Fruit fly (Drosophila melanogaster): ENCODE results near the gene Akap200.
A peak's percentile ranks its signal among the peaks of the same experiment; 100 is the strongest.

The Akap200 gene

dm6 chr2L:8463144-8464106 lies 47.9 kb downstream of the Akap200 start, which contains the start of gene Agpat2 (continued):
- TF ChIP-seq CG17912 (GFP tag; optimal IDR thresholded peaks at IDR 0.05) (no peak), dpn (GFP tag; optimal IDR thresholded peaks at IDR 0.05) (peak; percentile 76 to 85), CG11695 (GFP tag; IDR thresholded peaks at IDR 0.05) (peak; percentile 78; the same call in 2 of the 3 replicates), CG8765 (GFP tag; IDR thresholded peaks at IDR 0.05) (peak; percentile 8; the same call in 1 of the 2 replicates), lola (GFP tag; optimal IDR thresholded peaks at IDR 0.05) (peak in 1 of 3 experiments; percentile 86), NK7.1 (GFP tag; optimal IDR thresholded peaks at IDR 0.05) (peak; percentile 58), ase (GFP tag; IDR thresholded peaks at IDR 0.05) (peak; percentile 81), stc (GFP tag; IDR thresholded peaks at IDR 0.05) (peak; percentile 81), Ssrp (tag; optimal IDR thresholded peaks at IDR 0.05) (peak; percentile 83), Hr51 (GFP tag; optimal IDR thresholded peaks at IDR 0.05) (peak; percentile 66 to 89), fd96Cb (tag; optimal IDR thresholded peaks at IDR 0.05) (peak; percentile 86), CG31224 (GFP tag; IDR thresholded peaks at IDR 0.05) (peak; percentile 56; the same call in 1 of the 2 replicates), dm (GFP tag; optimal IDR thresholded peaks at IDR 0.05) (peak; percentile 61), HmgZ (tag; optimal IDR thresholded peaks at IDR 0.05) (peak; percentile 61), cato (GFP tag; optimal IDR thresholded peaks at IDR 0.05; ENCODE audit: borderline replicate concordance) (peak; percentile 67), croc (GFP tag; conservative IDR thresholded peaks at IDR 0.05) (peak; percentile 70; the same call in 2 of the 3 replicates), CG3995 (GFP tag; optimal IDR thresholded peaks at IDR 0.05) (peak; percentile 25), Hmx (GFP tag; optimal IDR thresholded peaks at IDR 0.05) (peak; percentile 39), gfzf (GFP tag; optimal IDR thresholded peaks at IDR 0.05) (no peak), CG11093 (GFP tag; IDR thresholded peaks at IDR 0.05) (peak; percentile 45; the same call in 1 of the 3 replicates), exex (tag; optimal IDR thresholded peaks at IDR 0.05) (peak; percentile 16), CG5245 (GFP tag; optimal IDR thresholded peaks at IDR 0.05) (peak; percentile 67), Vsx1 (GFP tag; optimal IDR thresholded peaks at IDR 0.05) (peak; percentile 48), CG17802 (tag; optimal IDR thresholded peaks at IDR 0.05) (peak; percentile 28), Bteb2 (GFP tag; optimal IDR thresholded peaks at IDR 0.05) (peak; percentile 71), sens (GFP tag) (peak; percentile 97), Dek (tag; optimal IDR thresholded peaks at IDR 0.05) (peak; percentile 78), Abd-B (GFP tag; optimal IDR thresholded peaks at IDR 0.05) (peak; percentile 71), Kr (GFP tag; optimal IDR thresholded peaks at IDR 0.05) (no peak), CoRest (tag; optimal IDR thresholded peaks at IDR 0.05) (peak; percentile 87), pfk (GFP tag; optimal IDR thresholded peaks at IDR 0.05) (no peak), CG18599 (GFP tag; optimal IDR thresholded peaks at IDR 0.05) (peak; percentile 93), Ravus (GFP tag; IDR thresholded peaks at IDR 0.05) (peak; percentile 44), Eip74EF (GFP tag; optimal IDR thresholded peaks at IDR 0.05) (peak in 1 of 2 experiments; percentile 65), CG32772 (GFP tag; IDR thresholded peaks at IDR 0.05) (peak; percentile 61), MBD-R2 (GFP tag; IDR thresholded peaks at IDR 0.05) (peak; percentile 42; the same call in 1 of the 2 replicates), CG11398 (GFP tag; optimal IDR thresholded peaks at IDR 0.05) (peak; percentile 49), sima (GFP tag; optimal IDR thresholded peaks at IDR 0.05) (peak; percentile 22), gt (GFP tag; IDR thresholded peaks at IDR 0.05) (no peak), CG13775 (GFP tag; optimal IDR thresholded peaks at IDR 0.05) (peak; percentile 70), CG4730 (GFP tag; IDR thresholded peaks at IDR 0.05) (peak; percentile 44), danr (GFP tag; IDR thresholded peaks at IDR 0.05) (peak; percentile 70), ssp (GFP tag; IDR thresholded peaks at IDR 0.05) (peak; percentile 66), CG14667 (GFP tag; IDR thresholded peaks at IDR 0.05) (peak; percentile 52), Xrp1 (GFP tag; IDR thresholded peaks at IDR 0.05) (peak; percentile 89), esg (GFP tag; conservative IDR thresholded peaks at IDR 0.05) (peak; percentile 68), CG11723 (GFP tag; optimal IDR thresholded peaks at IDR 0.05) (peak; percentile 64)

All from whole organism, embryonic.